Worm (Caenorhabditis elegans): ENCODE measurements around the gene mec-14.

mec-14 gene

DNA sequence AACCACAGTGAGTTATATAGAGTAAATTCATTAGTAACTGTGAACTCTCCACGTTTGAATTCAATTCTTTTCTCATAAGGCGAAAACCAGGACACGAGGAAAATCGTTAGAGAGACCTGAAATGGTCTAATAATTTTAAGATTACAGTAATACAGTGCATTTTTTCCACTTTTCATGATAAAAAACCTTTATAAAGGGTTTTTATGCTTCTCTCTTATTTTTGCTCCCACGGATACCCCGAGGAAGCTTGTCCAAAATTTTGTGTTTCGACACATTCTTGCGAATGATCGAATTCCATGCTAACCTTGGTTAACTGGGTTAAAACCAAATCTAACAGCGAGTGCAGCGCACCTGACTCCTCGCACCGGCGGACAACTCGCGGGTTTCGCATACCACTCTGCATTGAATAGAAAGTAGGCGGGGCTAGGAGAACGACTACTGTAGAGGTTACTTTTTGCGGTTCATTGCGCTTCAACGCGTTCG lies 52.5 kb downstream of the mec-14 start (continued):
- TF ChIP-seq jun-1 (tag; optimal IDR thresholded peaks at IDR 0.05) = no peak
- no peak for TF ChIP-seq elt-3 (tag; optimal IDR thresholded peaks at IDR 0.05)
- no peak for TF ChIP-seq fkh-10 (GFP tag; optimal IDR thresholded peaks at IDR 0.05)
- TF ChIP-seq daf-12 (tag; optimal IDR thresholded peaks at IDR 0.05) = no peak
- TF ChIP-seq ZK546.5 (tag; optimal IDR thresholded peaks at IDR 0.05) = no peak
- no peak for TF ChIP-seq nhr-77 (tag; optimal IDR thresholded peaks at IDR 0.05)
- peak; percentile 4 for TF ChIP-seq pqm-1 (tag; optimal IDR thresholded peaks at IDR 0.05)
- no peak for TF ChIP-seq sea-2 (GFP tag; optimal IDR thresholded peaks at IDR 0.05)
- TF ChIP-seq fkh-2 (tag; optimal IDR thresholded peaks at IDR 0.05) = no peak
